Worm (Caenorhabditis elegans) whole organism, L2 larva: ENCODE measurements around the gene F10C2.4.
A peak's percentile ranks its signal among the peaks of the same experiment; 100 is the strongest.

Source experiments
- C34F6.9 ChIP-seq: fragments of 150-350 bp; optimal IDR thresholded peaks from 2 replicates; lab custom pipeline; 2014; ENCODE audit warnings: missing biosample characterization, missing genetic modification characterization
- F13H6.1 ChIP-seq: sonication (generic microtip); optimal IDR thresholded peaks from 2 replicates; lab custom pipeline; 2016; ENCODE audit warnings: missing genetic modification characterization, missing compliant biosample characterization
- R02D3.7 ChIP-seq: fragments of 150-350 bp; optimal IDR thresholded peaks from 2 replicates; lab custom pipeline; 2014; ENCODE audit warnings: missing biosample characterization, missing genetic modification characterization
- Y55F3AM.14 ChIP-seq: fragments of 200-800 bp; sonication (Bioruptor generic); optimal IDR thresholded peaks from 2 replicates; lab custom pipeline; 2018; ENCODE audit warnings: mild to moderate bottlenecking, missing genetic modification characterization, missing compliant biosample characterization
- ZK546.5 ChIP-seq: sonication (generic microtip); optimal IDR thresholded peaks from 2 replicates; lab custom pipeline; 2017; ENCODE audit warnings: missing biosample characterization, missing genetic modification characterization
- aly-2 ChIP-seq: fragments of 150-350 bp; optimal IDR thresholded peaks from 2 replicates; lab custom pipeline; 2014; ENCODE audit warnings: missing biosample characterization, missing genetic modification characterization
- ama-1 ChIP-seq: fragments of 150-350 bp; optimal IDR thresholded peaks from 2 replicates; lab custom pipeline; 2018; ENCODE audit warnings: inconsistent platforms
- blmp-1 ChIP-seq: sonication (generic microtip); optimal IDR thresholded peaks from 2 replicates; lab custom pipeline; 2017; ENCODE audit warnings: missing genetic modification characterization, mild to moderate bottlenecking, missing compliant biosample characterization, antibody characterized with exemption, moderate library complexity; ENCODE audit not compliant: insufficient read depth
- ceh-16 ChIP-seq: fragments of 150-350 bp; optimal IDR thresholded peaks from 2 replicates; lab custom pipeline; 2014; ENCODE audit warnings: missing biosample characterization, missing genetic modification characterization
- ceh-82 ChIP-seq: fragments of 150-350 bp; optimal IDR thresholded peaks from 2 replicates; lab custom pipeline; 2014; ENCODE audit warnings: missing biosample characterization, missing genetic modification characterization
- crh-2 ChIP-seq: sonication (generic microtip); optimal IDR thresholded peaks from 2 replicates; lab custom pipeline; 2017; ENCODE audit warnings: missing biosample characterization, missing genetic modification characterization
- dmd-4 ChIP-seq: sonication (generic microtip); optimal IDR thresholded peaks from 2 replicates; lab custom pipeline; 2017; ENCODE audit warnings: missing biosample characterization, missing genetic modification characterization
- egl-27 ChIP-seq: sonication (generic microtip); optimal IDR thresholded peaks from 3 replicates; lab custom pipeline; 2017; ENCODE audit warnings: missing biosample characterization, missing genetic modification reagents, missing genetic modification characterization
- fos-1 ChIP-seq: fragments of 150-350 bp; optimal IDR thresholded peaks from 2 replicates; lab custom pipeline; 2014; ENCODE audit warnings: missing biosample characterization, missing genetic modification characterization
- lin-11 ChIP-seq: fragments of 150-350 bp; sonication (generic microtip); optimal IDR thresholded peaks from 2 replicates; lab custom pipeline; 2014; ENCODE audit warnings: missing biosample characterization, missing genetic modification characterization, inconsistent platforms, mixed read lengths
- lin-13 ChIP-seq: fragments of 150-350 bp; optimal IDR thresholded peaks from 2 replicates; lab custom pipeline; 2014; ENCODE audit warnings: missing biosample characterization, missing genetic modification reagents, missing genetic modification characterization
- lin-39 ChIP-seq: fragments of 150-350 bp; optimal IDR thresholded peaks from 2 replicates; lab custom pipeline; 2014; ENCODE audit warnings: missing biosample characterization, missing genetic modification reagents, missing genetic modification characterization
- lsy-2 ChIP-seq, 2 experiments: fragments of 150-350 bp in 1 of 2; sonication (generic microtip) in 1 of 2; optimal IDR thresholded peaks; 2 replicates each; lab custom pipeline; 2014 to 2017; ENCODE audit warnings: missing biosample characterization in 2 of 2, missing genetic modification characterization in 2 of 2
- mab-5 ChIP-seq: fragments of 150-350 bp; optimal IDR thresholded peaks from 2 replicates; lab custom pipeline; 2014; ENCODE audit warnings: missing biosample characterization, missing genetic modification characterization
- mbf-1 ChIP-seq: sonication (generic microtip); optimal IDR thresholded peaks from 2 replicates; lab custom pipeline; 2017; ENCODE audit warnings: missing biosample characterization, missing genetic modification characterization
- mdl-1 ChIP-seq, 2 experiments: fragments of 150-350 bp in 1 of 2; sonication (generic microtip) in 1 of 2; optimal IDR thresholded peaks; 2 replicates each; lab custom pipeline; 2017; ENCODE audit warnings: missing biosample characterization in 2 of 2, missing genetic modification characterization in 2 of 2
- nhr-11 ChIP-seq: fragments of 150-350 bp; optimal IDR thresholded peaks from 2 replicates; lab custom pipeline; 2014; ENCODE audit warnings: missing biosample characterization, missing genetic modification characterization
- nhr-12 ChIP-seq: fragments of 150-350 bp; optimal IDR thresholded peaks from 2 replicates; lab custom pipeline; 2014; ENCODE audit warnings: missing biosample characterization, missing genetic modification characterization
- nhr-129 ChIP-seq: fragments of 150-350 bp; optimal IDR thresholded peaks from 2 replicates; lab custom pipeline; 2014; ENCODE audit warnings: missing biosample characterization, missing genetic modification characterization
- nhr-21 ChIP-seq: fragments of 150-350 bp; optimal IDR thresholded peaks from 2 replicates; lab custom pipeline; 2014; ENCODE audit warnings: missing biosample characterization, missing genetic modification characterization
- nhr-23 ChIP-seq: fragments of 150-350 bp; optimal IDR thresholded peaks from 2 replicates; lab custom pipeline; 2014; ENCODE audit warnings: missing biosample characterization, missing genetic modification reagents, missing genetic modification characterization
- nhr-25 ChIP-seq: fragments of 150-350 bp; sonication (generic microtip); optimal IDR thresholded peaks from 3 replicates; lab custom pipeline; 2014; ENCODE audit warnings: missing biosample characterization, missing genetic modification characterization
- nhr-6 ChIP-seq: fragments of 150-350 bp; optimal IDR thresholded peaks from 2 replicates; lab custom pipeline; 2014; ENCODE audit warnings: missing biosample characterization, missing genetic modification characterization
- nhr-77 ChIP-seq: fragments of 150-350 bp; optimal IDR thresholded peaks from 2 replicates; lab custom pipeline; 2014; ENCODE audit warnings: missing biosample characterization, missing genetic modification characterization
- peb-1 ChIP-seq: fragments of 150-350 bp; optimal IDR thresholded peaks from 2 replicates; lab custom pipeline; 2014; ENCODE audit warnings: missing biosample characterization, missing genetic modification characterization
- sem-4 ChIP-seq: fragments of 150-350 bp; optimal IDR thresholded peaks from 2 replicates; lab custom pipeline; 2014; ENCODE audit warnings: missing biosample characterization, missing genetic modification reagents, missing genetic modification characterization
- sma-9 ChIP-seq, 2 experiments: fragments of 150-350 bp in 1 of 2; sonication (generic microtip) in 1 of 2; optimal IDR thresholded peaks; 2 replicates each; lab custom pipeline; 2014 to 2016; ENCODE audit warnings: missing genetic modification characterization in 2 of 2, mild to moderate bottlenecking in 1 of 2, missing biosample characterization in 1 of 2, missing compliant biosample characterization in 1 of 2, missing genetic modification reagents in 1 of 2, moderate library complexity in 1 of 2
- snpc-4 ChIP-seq: fragments of 150-350 bp; optimal IDR thresholded peaks from 2 replicates; lab custom pipeline; 2014; ENCODE audit warnings: missing biosample characterization, missing genetic modification characterization
- unc-39 ChIP-seq: fragments of 150-350 bp; optimal IDR thresholded peaks from 2 replicates; lab custom pipeline; 2014; ENCODE audit warnings: missing biosample characterization, missing genetic modification characterization
- unc-55 ChIP-seq: fragments of 150-350 bp; sonication (generic microtip); optimal IDR thresholded peaks from 3 replicates; lab custom pipeline; 2014; ENCODE audit warnings: missing biosample characterization, missing genetic modification reagents, missing genetic modification characterization
- unc-62 ChIP-seq: fragments of 150-350 bp; optimal IDR thresholded peaks from 2 replicates; lab custom pipeline; 2014; ENCODE audit warnings: missing biosample characterization, missing genetic modification reagents, missing genetic modification characterization
- zag-1 ChIP-seq: fragments of 150-350 bp; optimal IDR thresholded peaks from 2 replicates; lab custom pipeline; 2014; ENCODE audit warnings: missing biosample characterization, missing genetic modification characterization
- ztf-11 ChIP-seq: sonication (generic microtip); optimal IDR thresholded peaks from 2 replicates; lab custom pipeline; 2017; ENCODE audit warnings: missing biosample characterization, missing genetic modification characterization
- ztf-4 ChIP-seq: fragments of 150-350 bp; optimal IDR thresholded peaks from 2 replicates; lab custom pipeline; 2014; ENCODE audit warnings: missing biosample characterization, missing genetic modification characterization

The F10C2.4 gene

ce11 chrV:12036129-12036528 is 5.2 kb upstream of the F10C2.4 start:
- TF ChIP-seq ceh-82 (no peak), aly-2 (tag; lab: Kevin White, UChicago) (no peak), nhr-23 (no peak), mbf-1 (tag; lab: Kevin White, UChicago) (no peak), nhr-25 (tag; lab: Kevin White, UChicago) (no peak), ztf-4 (no peak), peb-1 (no peak), unc-62 (no peak), ceh-16 (tag; lab: Kevin White, UChicago) (no peak), nhr-77 (tag; lab: Kevin White, UChicago) (no peak), Y55F3AM.14 (GFP tag; lab: Kevin White, UChicago) (no peak)

DNA sequence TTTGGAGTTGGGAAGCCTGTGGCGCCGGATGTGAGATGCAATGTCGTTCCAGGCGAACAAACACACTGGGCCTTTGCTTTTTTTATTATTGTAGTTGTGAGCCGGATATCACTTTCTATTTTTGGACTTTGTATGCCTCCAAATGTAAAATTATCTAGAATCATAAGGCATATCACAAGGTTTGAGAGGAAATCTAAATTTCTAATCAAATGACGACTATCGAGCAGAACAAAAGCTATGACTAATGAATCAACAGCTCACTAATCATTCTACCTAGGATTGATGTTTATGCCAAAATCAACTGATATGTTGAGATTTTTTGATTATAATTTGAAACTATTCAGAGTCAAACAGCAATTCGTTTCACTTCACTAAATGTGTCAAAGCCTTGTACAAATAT is 3.5 kb upstream of the F10C2.4 start:
- TF ChIP-seq nhr-12 (tag; lab: Kevin White, UChicago) (no peak), ztf-4 (peak; percentile 4)
- TF ChIP-seq, all 48 proteins: peak for 1

- TF ChIP-seq blmp-1 (tag; lab: Kevin White, UChicago): no peak
- peak; percentile 59 for TF ChIP-seq unc-55 (GFP tag; lab: Kevin White, UChicago)
- TF ChIP-seq ceh-16 (tag; lab: Kevin White, UChicago): no peak
- no peak for TF ChIP-seq sem-4 (tag; lab: Kevin White, UChicago)
- TF ChIP-seq ztf-11 (tag; lab: Kevin White, UChicago): no peak
- no peak for TF ChIP-seq lin-13 (GFP tag; lab: Kevin White, UChicago)
- TF ChIP-seq nhr-129 (tag; lab: Kevin White, UChicago): peak; percentile 11
- TF ChIP-seq R02D3.7 (tag; lab: Kevin White, UChicago): no peak
- TF ChIP-seq Y55F3AM.14 (GFP tag; lab: Kevin White, UChicago): peak; percentile 2
These were observed 3.0 kb upstream of the F10C2.4 start for ce11 chrV:12038317-12038716.

ce11 chrV:12038783-12039182 is 2.6 kb upstream of the F10C2.4 start:
- TF ChIP-seq fos-1 (tag; lab: Kevin White, UChicago) (no peak), zag-1 (no peak), nhr-11 (tag; lab: Kevin White, UChicago) (no peak), dmd-4 (tag; lab: Kevin White, UChicago) (no peak), ceh-16 (tag; lab: Kevin White, UChicago) (no peak), unc-55 (GFP tag; lab: Kevin White, UChicago) (peak; percentile 12), nhr-21 (tag; lab: Kevin White, UChicago) (no peak), sma-9 (GFP tag; optimal IDR thresholded peaks at IDR 0.05; lab: Kevin White, UChicago) (no peak), sma-9 (tag; optimal IDR thresholded peaks at IDR 0.05; lab: Kevin White, UChicago) (no peak), mdl-1 (tag; optimal IDR thresholded peaks at IDR 0.05; lab: Kevin White, UChicago) (no peak), crh-2 (no peak), R02D3.7 (tag; lab: Kevin White, UChicago) (no peak), lsy-2 (tag; optimal IDR thresholded peaks at IDR 0.05; lab: Kevin White, UChicago) (no peak), aly-2 (tag; lab: Kevin White, UChicago) (no peak), egl-27 (no peak), lin-11 (tag; lab: Kevin White, UChicago) (peak; percentile 32), ama-1 (lab: Kevin White, UChicago) (peak; percentile 65), ztf-11 (tag; lab: Kevin White, UChicago) (no peak), nhr-23 (no peak), nhr-25 (tag; lab: Kevin White, UChicago) (no peak), unc-39 (tag; lab: Kevin White, UChicago) (no peak), nhr-6 (no peak), F13H6.1 (tag; lab: Kevin White, UChicago) (peak; percentile 7), lin-39 (tag; lab: Kevin White, UChicago) (no peak), ZK546.5 (tag; lab: Kevin White, UChicago) (no peak), ztf-4 (no peak), nhr-77 (tag; lab: Kevin White, UChicago) (no peak), peb-1 (no peak), snpc-4 (tag; lab: Kevin White, UChicago) (no peak), nhr-12 (tag; lab: Kevin White, UChicago) (no peak), C34F6.9 (peak; percentile 33), lin-13 (GFP tag; lab: Kevin White, UChicago) (no peak), mab-5 (tag; lab: Kevin White, UChicago) (no peak), Y55F3AM.14 (GFP tag; lab: Kevin White, UChicago) (no peak), nhr-129 (tag; lab: Kevin White, UChicago) (peak; percentile 29)
